Fruit fly (Drosophila melanogaster): Measurements from ENCODE around the gene Abl.
A peak's percentile ranks its signal among the peaks of the same experiment; 100 is the strongest.

dm6 chr3L:16615132-16615709, 32.5 kb downstream of the Abl start, which contains the start of gene Mo25:
- TF ChIP-seq Abd-B (GFP tag; optimal IDR thresholded peaks at IDR 0.05) (no peak), h (GFP tag; optimal IDR thresholded peaks at IDR 0.05) (peak; percentile 67), pan (optimal IDR thresholded peaks at IDR 0.05) (no peak), Dif (GFP tag; optimal IDR thresholded peaks at IDR 0.05; ENCODE audit: partially characterized antibody) (no peak), dl (GFP tag; optimal IDR thresholded peaks at IDR 0.05; ENCODE audit: insufficient read depth in 1 of 2, partially characterized antibody in 2 of 2) (no peak), dmrt93B (GFP tag; optimal IDR thresholded peaks at IDR 0.05) (peak; percentile 8), Myc (optimal IDR thresholded peaks at IDR 0.05) (peak; percentile 0), usp (GFP tag; optimal IDR thresholded peaks at IDR 0.05) (no peak), CG32264 (GFP tag; optimal IDR thresholded peaks at IDR 0.05) (no peak)

Data from whole organism, wandering third instar larva.